Fruit fly (Drosophila melanogaster): ENCODE data around the gene Yp3.

The Yp3 gene

DNA sequence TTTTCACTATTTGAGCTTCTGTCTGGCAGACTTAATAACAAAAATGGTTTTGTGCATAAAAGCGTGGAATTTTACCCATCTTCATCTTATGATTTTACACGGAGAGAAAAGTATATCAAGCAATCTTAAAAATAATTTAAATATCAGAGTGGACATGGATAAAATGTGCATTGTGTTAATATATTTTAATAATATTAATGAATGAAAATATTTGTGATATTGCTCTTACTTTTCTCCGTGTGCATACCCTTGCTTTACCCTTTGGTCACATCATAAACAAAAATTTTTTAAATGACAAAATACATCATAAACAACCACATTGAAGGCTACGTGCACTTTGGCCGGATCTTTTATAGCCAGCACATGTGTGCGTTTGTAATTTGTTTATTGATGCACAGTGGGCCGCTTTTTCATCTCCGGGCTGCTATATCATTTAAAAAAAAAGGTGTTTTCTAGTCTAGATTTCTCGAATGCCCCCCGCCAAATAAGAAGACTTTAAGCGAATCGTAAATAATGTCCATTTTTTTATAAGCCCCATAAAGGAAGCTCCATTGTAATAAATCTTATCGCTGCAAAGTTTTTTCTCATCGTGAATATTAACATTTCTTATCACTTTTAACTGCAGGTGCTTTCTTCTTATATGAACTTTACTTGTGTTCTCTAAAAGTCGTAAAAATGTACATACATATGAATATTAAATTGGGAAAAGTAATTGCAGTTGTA is 5.2 kb downstream of the Yp3 start (continued):
- TF ChIP-seq CG10979 (tag; optimal IDR thresholded peaks at IDR 0.05) (peak; percentile 53), NfI (GFP tag; optimal IDR thresholded peaks at IDR 0.05) (peak; percentile 11), gcm2 (GFP tag; optimal IDR thresholded peaks at IDR 0.05) (no peak), CG10267 (tag; optimal IDR thresholded peaks at IDR 0.05) (peak; percentile 28), sqz (GFP tag; optimal IDR thresholded peaks at IDR 0.05) (peak; percentile 11), CG15696 (tag; optimal IDR thresholded peaks at IDR 0.05) (no peak), CG2129 (GFP tag; IDR thresholded peaks at IDR 0.05; ENCODE audit: partially characterized antibody) (no peak), NC2β (GFP tag; optimal IDR thresholded peaks at IDR 0.05) (no peak), trem (tag; optimal IDR thresholded peaks at IDR 0.05) (peak; percentile 13), CG6689 (GFP tag; IDR thresholded peaks at IDR 0.05) (peak; percentile 49), usp (GFP tag; optimal IDR thresholded peaks at IDR 0.05) (no peak), mld (GFP tag; IDR thresholded peaks at IDR 0.05; ENCODE audit: partially characterized antibody) (no peak), CG32532 (GFP tag; IDR thresholded peaks at IDR 0.05) (no peak; the same call in 1 of the 2 replicates), CG11398 (GFP tag; optimal IDR thresholded peaks at IDR 0.05) (no peak), CG13624 (GFP tag; optimal IDR thresholded peaks at IDR 0.05) (no peak), dysf (GFP tag; IDR thresholded peaks at IDR 0.05) (peak; percentile 61; the same call in 2 of the 3 replicates), stc (GFP tag; IDR thresholded peaks at IDR 0.05) (peak; percentile 15; the same call in 1 of the 2 replicates), Nf-YB (GFP tag; optimal IDR thresholded peaks at IDR 0.05) (no peak), cwo (GFP tag; optimal IDR thresholded peaks at IDR 0.05) (no peak), ara (GFP tag; IDR thresholded peaks at IDR 0.05) (peak; percentile 62), CG17359 (tag; optimal IDR thresholded peaks at IDR 0.05) (peak; percentile 76), CG32772 (GFP tag; IDR thresholded peaks at IDR 0.05) (peak; percentile 40), cato (GFP tag; optimal IDR thresholded peaks at IDR 0.05; ENCODE audit: borderline replicate concordance) (no peak), Doc3 (GFP tag; IDR thresholded peaks at IDR 0.05; ENCODE audit: partially characterized antibody) (no peak), CG4360 (GFP tag; IDR thresholded peaks at IDR 0.05) (no peak), Hr51 (GFP tag; optimal IDR thresholded peaks at IDR 0.05) (peak in 1 of 2 experiments; percentile 63), CG10654 (GFP tag; optimal IDR thresholded peaks at IDR 0.05) (no peak), ranshi (GFP tag; IDR thresholded peaks at IDR 0.05) (peak; percentile 29; the same call in 1 of the 2 replicates), nmo (GFP tag; optimal IDR thresholded peaks at IDR 0.05) (peak; percentile 67), Trl (optimal IDR thresholded peaks at IDR 0.05) (no peak), Trl (GFP tag; optimal IDR thresholded peaks at IDR 0.05) (peak; percentile 5), cas (GFP tag; IDR thresholded peaks at IDR 0.05) (0 out of 2 replicates have a peak, but pooled peaks have one; percentile 8), run (tag; optimal IDR thresholded peaks at IDR 0.05) (peak; percentile 50), CG17385 (GFP tag; optimal IDR thresholded peaks at IDR 0.05) (peak; percentile 25), chif (GFP tag; optimal IDR thresholded peaks at IDR 0.05) (peak in 1 of 2 experiments; percentile 1), CrebB (tag; optimal IDR thresholded peaks at IDR 0.05) (no peak), CG33213 (GFP tag; optimal IDR thresholded peaks at IDR 0.05) (no peak), CG7357 (GFP tag; IDR thresholded peaks at IDR 0.05) (no peak), CG4820 (GFP tag; optimal IDR thresholded peaks at IDR 0.05) (peak; percentile 34), CG9932 (GFP tag; IDR thresholded peaks at IDR 0.05) (no peak), prd (optimal IDR thresholded peaks at IDR 0.05) (no peak), prd (GFP tag; IDR thresholded peaks at IDR 0.05) (peak; percentile 61), Usf (GFP tag; optimal IDR thresholded peaks at IDR 0.05) (no peak), CG17802 (tag; optimal IDR thresholded peaks at IDR 0.05) (no peak), oc (tag; optimal IDR thresholded peaks at IDR 0.05) (peak; percentile 36), Taf1 (GFP tag; IDR thresholded peaks at IDR 0.05) (peak; percentile 27; the same call in 1 of the 2 replicates), CG9727 (GFP tag; optimal IDR thresholded peaks at IDR 0.05) (peak; percentile 27), chm (GFP tag; IDR thresholded peaks at IDR 0.05) (peak; percentile 28; the same call in 1 of the 2 replicates), D19A (tag; optimal IDR thresholded peaks at IDR 0.05) (peak; percentile 46)
